Worm (Caenorhabditis elegans) whole organism, L1 larva: ENCODE results near the gene zip-1.

Experiments
- C04F5.9 ChIP-seq: sonication (generic microtip); optimal IDR thresholded peaks from 2 replicates; lab custom pipeline; 2016; ENCODE audit warnings: missing genetic modification characterization, missing compliant biosample characterization
- C16A3.4 ChIP-seq: fragments of 150-350 bp; optimal IDR thresholded peaks from 2 replicates; lab custom pipeline; 2014; ENCODE audit warnings: missing biosample characterization, missing genetic modification characterization
- Y116A8C.19 ChIP-seq: sonication (generic microtip); optimal IDR thresholded peaks from 2 replicates; lab custom pipeline; 2016; ENCODE audit warnings: missing compliant biosample characterization, missing genetic modification characterization, borderline replicate concordance
- alr-1 ChIP-seq: fragments of 200-800 bp; sonication (Bioruptor generic); optimal IDR thresholded peaks from 2 replicates; lab custom pipeline; 2018; ENCODE audit warnings: borderline replicate concordance, mild to moderate bottlenecking, missing genetic modification characterization, missing compliant biosample characterization
- aly-2 ChIP-seq: fragments of 150-350 bp; optimal IDR thresholded peaks from 2 replicates; lab custom pipeline; 2014; ENCODE audit warnings: missing biosample characterization, missing genetic modification characterization
- ama-1 ChIP-seq: fragments of 150-350 bp; optimal IDR thresholded peaks from 2 replicates; lab custom pipeline; 2014
- blmp-1 ChIP-seq: fragments of 150-350 bp; optimal IDR thresholded peaks from 2 replicates; lab custom pipeline; 2014; ENCODE audit warnings: missing biosample characterization, missing genetic modification characterization
- ceh-63 ChIP-seq: fragments of 200-800 bp; sonication (Bioruptor generic); optimal IDR thresholded peaks from 2 replicates; lab custom pipeline; 2018; ENCODE audit warnings: mild to moderate bottlenecking, missing genetic modification characterization, missing compliant biosample characterization
- ceh-88 ChIP-seq: fragments of 200-800 bp; sonication (Bioruptor generic); IDR thresholded peaks from 2 replicates; pipeline ENCODE4 v1.3.6; 2022; ENCODE audit warnings: missing genetic modification characterization, missing compliant biosample characterization
- ces-1 ChIP-seq: fragments of 150-350 bp; optimal IDR thresholded peaks from 2 replicates; lab custom pipeline; 2014; ENCODE audit warnings: missing biosample characterization, missing genetic modification reagents, missing genetic modification characterization
- dpl-1 ChIP-seq, 3 experiments: fragments of 150-350 bp in 2 of 3; sonication (generic microtip) in 1 of 3; optimal IDR thresholded peaks; 2 replicates each; lab custom pipeline; 2014 to 2017; ENCODE audit warnings: missing biosample characterization in 3 of 3, missing genetic modification characterization in 3 of 3, missing genetic modification reagents in 3 of 3
- efl-1 ChIP-seq, 4 experiments: fragments of 150-350 bp; optimal IDR thresholded peaks in 3 of 4; peaks in 1 of 4; 1 replicate in 1 of 4; 2 replicates in 3 of 4; lab custom pipeline; 2014; ENCODE audit warnings: missing biosample characterization in 2 of 4, missing genetic modification characterization in 2 of 4, missing genetic modification reagents in 2 of 4
- efl-3 ChIP-seq: fragments of 200-800 bp; sonication (Bioruptor generic); optimal IDR thresholded peaks from 2 replicates; lab custom pipeline; 2018; ENCODE audit warnings: mild to moderate bottlenecking, missing genetic modification characterization, missing compliant biosample characterization
- egl-27 ChIP-seq, 2 experiments: fragments of 150-350 bp in 1 of 2; sonication (generic microtip); optimal IDR thresholded peaks; 3 replicates each; lab custom pipeline; 2017 to 2018; ENCODE audit warnings: missing biosample characterization in 2 of 2, missing genetic modification characterization in 2 of 2, missing genetic modification reagents in 2 of 2
- elt-2 ChIP-seq: sonication (generic microtip); optimal IDR thresholded peaks from 2 replicates; lab custom pipeline; 2016; ENCODE audit warnings: missing genetic modification characterization, mild to moderate bottlenecking, inconsistent platforms, missing compliant biosample characterization, missing genetic modification reagents
- fos-1 ChIP-seq: fragments of 150-350 bp; optimal IDR thresholded peaks from 2 replicates; lab custom pipeline; 2014; ENCODE audit warnings: missing biosample characterization, missing genetic modification characterization
- hlh-17 ChIP-seq: fragments of 200-800 bp; sonication (Bioruptor generic); optimal IDR thresholded peaks from 2 replicates; lab custom pipeline; 2018; ENCODE audit warnings: missing genetic modification characterization, mild to moderate bottlenecking, missing compliant biosample characterization, moderate library complexity, borderline replicate concordance
- lin-13 ChIP-seq: fragments of 150-350 bp; optimal IDR thresholded peaks from 2 replicates; lab custom pipeline; 2014; ENCODE audit warnings: missing biosample characterization, missing genetic modification reagents, missing genetic modification characterization
- lin-14 ChIP-seq: fragments of 200-800 bp; sonication (Bioruptor generic); optimal IDR thresholded peaks from 2 replicates; lab custom pipeline; 2018; ENCODE audit warnings: mild to moderate bottlenecking, missing genetic modification characterization, moderate library complexity, missing compliant biosample characterization
- lin-15B ChIP-seq: fragments of 150-350 bp; sonication (generic microtip); optimal IDR thresholded peaks from 3 replicates; lab custom pipeline; 2014; ENCODE audit warnings: missing biosample characterization, missing genetic modification characterization
- lin-35 ChIP-seq, 2 experiments: fragments of 150-350 bp; optimal IDR thresholded peaks; 2 replicates each; lab custom pipeline; 2014; ENCODE audit warnings: missing biosample characterization in 2 of 2, missing genetic modification characterization in 2 of 2, missing genetic modification reagents in 2 of 2
- lin-39 ChIP-seq: fragments of 150-350 bp; optimal IDR thresholded peaks from 2 replicates; lab custom pipeline; 2014; ENCODE audit warnings: missing biosample characterization, missing genetic modification reagents, missing genetic modification characterization
- lir-3 ChIP-seq: sonication (generic microtip); optimal IDR thresholded peaks from 2 replicates; lab custom pipeline; 2016; ENCODE audit warnings: mild to moderate bottlenecking, missing genetic modification characterization, moderate library complexity, missing compliant biosample characterization; ENCODE audit not compliant: poor library complexity
- lsy-2 ChIP-seq, 2 experiments: fragments of 150-350 bp; optimal IDR thresholded peaks; 2 replicates each; lab custom pipeline; 2014; ENCODE audit warnings: missing biosample characterization in 2 of 2, missing genetic modification characterization in 2 of 2
- mep-1 ChIP-seq: fragments of 150-350 bp; optimal IDR thresholded peaks from 2 replicates; lab custom pipeline; 2014; ENCODE audit warnings: missing biosample characterization, missing genetic modification characterization
- nhr-11 ChIP-seq: fragments of 150-350 bp; optimal IDR thresholded peaks from 2 replicates; lab custom pipeline; 2014; ENCODE audit warnings: missing biosample characterization, missing genetic modification characterization
- nhr-12 ChIP-seq: sonication (generic microtip); optimal IDR thresholded peaks from 2 replicates; lab custom pipeline; 2017; ENCODE audit warnings: missing biosample characterization, missing genetic modification characterization
- nhr-19 ChIP-seq: fragments of 200-800 bp; sonication (Bioruptor generic); conservative IDR thresholded peaks from 2 replicates; pipeline ENCODE4 v1.3.6; 2022; ENCODE audit warnings: missing genetic modification characterization, missing compliant biosample characterization
- nhr-20 ChIP-seq: sonication (generic microtip); optimal IDR thresholded peaks from 2 replicates; lab custom pipeline; 2016; ENCODE audit warnings: mild to moderate bottlenecking, missing genetic modification characterization, missing compliant biosample characterization
- nhr-76 ChIP-seq: sonication (generic microtip); optimal IDR thresholded peaks from 2 replicates; lab custom pipeline; 2017; ENCODE audit warnings: missing biosample characterization, missing genetic modification characterization
- nhr-77 ChIP-seq: fragments of 150-350 bp; optimal IDR thresholded peaks from 2 replicates; lab custom pipeline; 2014; ENCODE audit warnings: missing biosample characterization, missing genetic modification characterization
- pag-3 ChIP-seq: sonication (generic microtip); optimal IDR thresholded peaks from 2 replicates; lab custom pipeline; 2017; ENCODE audit warnings: missing genetic modification characterization, mild to moderate bottlenecking, missing compliant biosample characterization, antibody characterized with exemption, borderline replicate concordance; ENCODE audit not compliant: insufficient read depth
- rnt-1 ChIP-seq: sonication (generic microtip); optimal IDR thresholded peaks from 2 replicates; lab custom pipeline; 2016; ENCODE audit warnings: mild to moderate bottlenecking, missing genetic modification characterization, moderate library complexity, missing compliant biosample characterization
- skn-1 ChIP-seq: fragments of 150-350 bp; optimal IDR thresholded peaks from 2 replicates; lab custom pipeline; 2014; ENCODE audit warnings: missing biosample characterization, missing genetic modification characterization
- snu-23 ChIP-seq: sonication (generic microtip); optimal IDR thresholded peaks from 2 replicates; lab custom pipeline; 2016; ENCODE audit warnings: missing genetic modification characterization, missing compliant biosample characterization
- sox-4 ChIP-seq: sonication (generic microtip); optimal IDR thresholded peaks from 2 replicates; lab custom pipeline; 2016; ENCODE audit warnings: missing genetic modification characterization, missing compliant biosample characterization
- tbx-2 ChIP-seq: sonication (generic microtip); optimal IDR thresholded peaks from 2 replicates; lab custom pipeline; 2016; ENCODE audit warnings: missing genetic modification characterization, missing compliant biosample characterization
- unc-130 ChIP-seq: fragments of 150-350 bp; optimal IDR thresholded peaks from 2 replicates; lab custom pipeline; 2017; ENCODE audit warnings: missing biosample characterization, missing genetic modification characterization, inconsistent platforms
- unc-30 ChIP-seq: sonication (generic microtip); optimal IDR thresholded peaks from 2 replicates; lab custom pipeline; 2017; ENCODE audit warnings: missing biosample characterization, missing genetic modification characterization
- xbp-1 ChIP-seq: sonication (generic microtip); optimal IDR thresholded peaks from 2 replicates; lab custom pipeline; 2016; ENCODE audit warnings: missing genetic modification characterization, missing compliant biosample characterization
- ztf-11 ChIP-seq, 2 experiments: sonication (generic microtip); optimal IDR thresholded peaks; 2 replicates each; lab custom pipeline; 2016 to 2017; ENCODE audit warnings: missing genetic modification characterization in 2 of 2, missing biosample characterization in 1 of 2, missing compliant biosample characterization in 1 of 2

zip-1 gene

DNA sequence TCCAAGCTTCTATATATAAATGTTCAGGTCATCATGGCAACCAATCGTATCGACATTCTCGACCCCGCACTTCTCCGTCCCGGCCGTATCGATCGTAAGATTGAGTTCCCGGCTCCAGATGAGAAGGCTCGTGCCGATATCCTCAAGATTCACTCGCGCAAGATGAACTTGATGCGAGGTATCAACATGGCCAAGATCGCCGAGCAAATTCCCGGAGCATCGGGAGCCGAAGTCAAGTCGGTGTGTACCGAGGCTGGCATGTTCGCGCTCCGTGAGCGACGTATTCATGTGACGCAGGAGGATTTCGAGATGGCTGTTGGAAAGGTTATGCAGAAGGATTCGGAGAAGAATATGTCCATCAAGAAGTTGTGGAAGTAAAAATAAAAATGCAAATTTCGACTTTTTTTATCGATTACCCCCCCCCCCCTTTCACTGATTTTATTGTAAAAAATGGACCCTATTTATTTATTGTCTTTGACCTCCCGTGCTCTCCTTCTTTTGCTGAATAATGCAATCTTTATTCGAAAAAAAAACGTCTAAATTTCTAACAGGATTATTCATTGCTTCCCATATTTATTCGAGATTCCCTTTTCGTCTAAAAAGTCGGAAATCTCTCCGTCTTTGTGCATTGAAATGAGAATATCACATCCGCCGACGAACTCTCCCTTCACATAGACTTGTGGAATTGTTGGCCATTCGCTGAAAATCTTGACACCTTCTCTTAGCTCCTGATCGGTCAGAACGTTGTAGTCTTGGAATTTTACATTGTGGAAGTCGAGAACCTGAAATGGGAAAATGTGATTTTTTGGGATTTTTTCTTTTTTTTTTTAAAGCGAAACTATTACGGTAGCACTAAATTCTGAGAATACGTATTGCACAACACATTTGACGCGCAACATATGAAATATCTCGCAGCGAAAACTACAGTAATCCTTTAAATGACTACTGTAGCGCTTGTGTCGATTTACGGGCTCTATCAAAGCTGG lies 38.8 kb downstream of the zip-1 start:
- TF ChIP-seq efl-1 (optimal IDR thresholded peaks at IDR 0.05; lab: Kevin White, UChicago) (no peak), efl-1 (GFP tag; optimal IDR thresholded peaks at IDR 0.05 in 1 of 2; lab: Kevin White, UChicago) (peak in 1 of 2 experiments; percentile 21), ceh-63 (GFP tag; lab: Kevin White, UChicago) (no peak)

DNA sequence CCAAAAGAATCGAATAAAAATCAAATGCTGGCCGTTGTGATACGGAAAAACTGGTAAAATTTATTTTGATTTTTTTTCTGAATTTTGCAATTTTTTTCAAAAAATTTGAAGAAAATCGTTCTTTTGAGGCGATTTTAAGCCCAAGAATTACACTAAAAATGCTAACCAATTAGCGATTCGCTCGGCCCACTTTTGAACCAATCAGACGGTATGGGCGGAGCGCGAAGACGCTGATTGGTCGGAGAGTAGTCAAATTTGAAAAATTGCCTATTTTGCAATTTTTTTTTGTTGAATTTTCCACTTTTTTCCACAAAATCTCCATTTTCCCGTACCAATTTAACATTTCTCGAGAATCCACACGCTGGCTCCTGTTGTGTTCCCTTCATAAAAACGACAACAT lies 39.8 kb downstream of the zip-1 start:
- TF ChIP-seq skn-1 (tag; lab: Kevin White, UChicago), result no peak

DNA sequence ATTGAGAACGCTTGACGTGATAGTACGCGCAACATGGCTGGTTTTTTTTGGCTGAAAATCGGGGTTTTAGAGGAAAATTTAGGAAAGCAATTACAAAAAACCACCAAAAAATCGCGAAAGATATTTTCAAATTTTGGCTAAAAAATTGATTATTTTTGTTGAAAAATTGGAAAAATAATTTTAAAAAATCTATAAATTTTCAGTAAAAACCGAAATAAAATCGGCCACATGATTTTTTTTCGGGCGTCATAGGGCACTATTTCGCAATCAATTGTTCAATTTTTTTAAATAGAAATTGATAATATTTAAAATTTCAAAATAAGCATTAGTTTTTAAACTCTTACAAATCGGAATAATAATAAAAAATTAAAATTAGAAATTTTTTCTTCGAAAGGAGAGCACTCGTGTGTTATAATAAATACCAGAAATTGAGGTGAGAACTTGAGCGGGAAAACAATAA lies 40.3 kb downstream of the zip-1 start, which contains the start of gene glrx-5:
glrx-5 (minus strand) TSS at position 51 of the 460 bp plus-strand sequence.
- TF ChIP-seq lin-39 (tag; lab: Kevin White, UChicago) (no peak), ama-1 (no peak), xbp-1 (tag; lab: Kevin White, UChicago) (no peak), fos-1 (no peak), nhr-77 (tag; lab: Kevin White, UChicago) (no peak), ceh-63 (GFP tag; lab: Kevin White, UChicago) (no peak), lir-3 (tag; lab: Kevin White, UChicago) (no peak), mep-1 (tag; lab: Kevin White, UChicago) (no peak), nhr-11 (tag; lab: Kevin White, UChicago) (no peak), nhr-12 (tag; lab: Kevin White, UChicago) (no peak), egl-27 (tag; optimal IDR thresholded peaks at IDR 0.05; lab: Kevin White, UChicago) (no peak), alr-1 (no peak), lin-15B (tag; lab: Kevin White, UChicago) (no peak), Y116A8C.19 (tag; lab: Kevin White, UChicago) (no peak), ztf-11 (tag; optimal IDR thresholded peaks at IDR 0.05; lab: Kevin White, UChicago) (no peak), efl-3 (GFP tag; lab: Kevin White, UChicago) (no peak), C16A3.4 (no peak), snu-23 (GFP tag; lab: Kevin White, UChicago) (no peak), aly-2 (tag; lab: Kevin White, UChicago) (no peak), lsy-2 (tag; optimal IDR thresholded peaks at IDR 0.05; lab: Kevin White, UChicago) (no peak)

DNA sequence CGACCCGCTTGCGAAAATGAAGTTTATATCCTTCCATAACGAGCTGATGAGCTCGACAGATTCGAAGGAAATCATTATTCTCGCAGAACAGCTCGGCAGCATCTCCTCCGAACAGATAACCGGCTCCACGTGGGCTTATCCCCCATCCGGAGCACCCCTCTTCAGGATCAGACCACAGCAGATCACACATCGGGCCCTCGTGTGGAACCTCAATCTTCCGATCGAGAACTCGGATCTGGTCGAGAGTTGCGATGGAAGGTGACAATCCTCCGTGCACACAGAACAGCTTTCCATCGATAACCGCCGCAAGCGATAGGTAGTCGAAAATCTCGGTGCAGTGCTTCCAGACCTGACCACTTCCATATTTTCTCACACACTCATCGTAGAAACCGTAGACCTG lies 42.1 kb downstream of the zip-1 start:
- TF ChIP-seq ces-1 (no peak), nhr-11 (tag; lab: Kevin White, UChicago) (no peak), unc-130 (tag; lab: Kevin White, UChicago) (no peak)

DNA sequence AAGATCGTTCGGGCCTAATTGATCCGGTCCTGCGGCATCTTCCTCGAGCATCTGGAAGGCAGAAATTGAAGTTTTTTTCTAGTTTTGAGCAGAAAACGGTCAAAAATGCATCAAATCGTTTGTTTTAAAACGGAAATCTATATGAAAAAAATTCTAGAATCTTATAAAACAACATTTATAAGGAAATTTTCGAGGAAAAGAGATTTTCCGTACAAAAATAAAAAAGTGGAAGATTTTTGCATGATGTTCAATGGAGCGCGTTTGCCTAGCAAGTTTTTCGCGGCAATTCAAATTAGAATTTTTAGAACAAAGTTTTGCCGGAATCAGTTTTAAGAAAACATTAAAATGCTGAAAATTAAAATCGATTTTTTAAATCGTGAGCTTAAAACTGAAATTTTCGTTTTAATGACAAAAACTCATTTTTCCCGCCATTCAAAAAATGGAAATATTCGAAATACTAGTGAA lies 43.7 kb downstream of the zip-1 start, which contains the start of gene pph-4.2:
pph-4.2 (minus strand) TSS at position 51 of the 465 bp plus-strand sequence.
- TF ChIP-seq lin-14 (GFP tag; lab: Kevin White, UChicago) (no peak), sox-4 (tag; lab: Kevin White, UChicago) (no peak), unc-30 (tag; lab: Kevin White, UChicago) (no peak), lin-35 (GFP tag; optimal IDR thresholded peaks at IDR 0.05; lab: Kevin White, UChicago) (peak; percentile 93 to 96), hlh-17 (GFP tag; lab: Kevin White, UChicago) (no peak), pag-3 (no peak), tbx-2 (peak; percentile 46), ama-1 (no peak), efl-3 (GFP tag; lab: Kevin White, UChicago) (no peak), nhr-11 (tag; lab: Kevin White, UChicago) (no peak), alr-1 (no peak), nhr-19 (GFP tag; lab: Robert Waterston, UW) (no peak), C04F5.9 (tag; lab: Kevin White, UChicago) (no peak), dpl-1 (GFP tag; optimal IDR thresholded peaks at IDR 0.05; lab: Kevin White, UChicago) (peak; percentile 88 to 94 (median 91)), ceh-88 (GFP tag; lab: Robert Waterston, UW) (no peak), blmp-1 (tag; lab: Kevin White, UChicago) (peak; percentile 25), rnt-1 (tag; lab: Kevin White, UChicago) (peak; percentile 57), lin-13 (GFP tag; lab: Kevin White, UChicago) (peak; percentile 21), snu-23 (GFP tag; lab: Kevin White, UChicago) (peak; percentile 48), nhr-20 (tag; lab: Kevin White, UChicago) (peak; percentile 28), nhr-76 (tag; lab: Kevin White, UChicago) (no peak), elt-2 (tag; lab: Kevin White, UChicago) (no peak)
